Worm (Caenorhabditis elegans): ENCODE data around the gene chil-3.

Gene chil-3

ce11 chrII:9861394-9861793 lies at the start of gene chil-3:
chil-3 (minus strand) TSS chrII:9861494.
- TF ChIP-seq alr-1 (tag; optimal IDR thresholded peaks at IDR 0.05) (no peak), gmeb-1 (tag; optimal IDR thresholded peaks at IDR 0.05) (no peak), unc-62 (GFP tag; optimal IDR thresholded peaks at IDR 0.05) (no peak), sem-4 (tag; optimal IDR thresholded peaks at IDR 0.05) (no peak), peb-1 (tag; optimal IDR thresholded peaks at IDR 0.05) (no peak), unc-39 (tag; optimal IDR thresholded peaks at IDR 0.05) (no peak), zag-1 (tag; optimal IDR thresholded peaks at IDR 0.05) (no peak), ceh-16 (tag; optimal IDR thresholded peaks at IDR 0.05) (no peak), elt-1 (tag; optimal IDR thresholded peaks at IDR 0.05) (no peak), skn-1 (tag; optimal IDR thresholded peaks at IDR 0.05) (no peak), nhr-25 (tag; optimal IDR thresholded peaks at IDR 0.05) (no peak), ztf-4 (tag; optimal IDR thresholded peaks at IDR 0.05) (no peak), lin-39 (tag; optimal IDR thresholded peaks at IDR 0.05) (no peak), ztf-11 (tag; optimal IDR thresholded peaks at IDR 0.05) (no peak), ceh-82 (tag; optimal IDR thresholded peaks at IDR 0.05) (no peak), nhr-6 (tag; optimal IDR thresholded peaks at IDR 0.05) (no peak), nhr-21 (tag; optimal IDR thresholded peaks at IDR 0.05) (no peak), F13H6.1 (tag; optimal IDR thresholded peaks at IDR 0.05) (no peak)

DNA sequence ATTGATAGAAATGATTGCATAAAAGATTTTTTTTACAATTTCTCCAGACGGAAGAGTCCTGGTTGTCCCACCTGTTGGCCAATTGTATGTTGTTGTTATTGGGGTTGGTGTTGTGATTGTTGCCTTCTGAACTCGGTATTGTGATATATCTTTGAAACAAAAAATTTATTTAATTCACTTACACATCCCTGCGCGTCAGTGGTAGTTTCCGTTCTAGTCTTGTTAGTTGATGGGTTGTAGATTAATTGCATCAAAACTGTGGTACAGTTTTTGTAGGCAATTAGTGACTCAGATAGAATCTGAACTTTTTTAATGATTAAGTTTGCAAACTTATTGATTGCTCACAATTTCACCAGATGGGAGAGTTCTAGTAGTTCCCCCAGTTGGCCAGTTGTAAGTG lies 43.2 kb upstream of the chil-3 start:
- TF ChIP-seq Y55F3AM.14 (GFP tag; optimal IDR thresholded peaks at IDR 0.05) (no peak), unc-39 (tag; optimal IDR thresholded peaks at IDR 0.05) (no peak), skn-1 (tag; optimal IDR thresholded peaks at IDR 0.05) (no peak), elt-3 (tag; optimal IDR thresholded peaks at IDR 0.05) (no peak), nhr-12 (tag; optimal IDR thresholded peaks at IDR 0.05) (no peak), sma-9 (GFP tag; optimal IDR thresholded peaks at IDR 0.05) (no peak), sma-9 (tag; optimal IDR thresholded peaks at IDR 0.05) (no peak), snpc-4 (tag; optimal IDR thresholded peaks at IDR 0.05) (no peak), mbf-1 (tag; optimal IDR thresholded peaks at IDR 0.05) (no peak), ama-1 (optimal IDR thresholded peaks at IDR 0.05) (no peak), dmd-4 (tag; optimal IDR thresholded peaks at IDR 0.05) (no peak), aly-2 (tag; optimal IDR thresholded peaks at IDR 0.05) (no peak), nhr-11 (tag; optimal IDR thresholded peaks at IDR 0.05) (no peak), elt-1 (tag; optimal IDR thresholded peaks at IDR 0.05) (no peak)

- no peak for TF ChIP-seq lin-39 (tag; optimal IDR thresholded peaks at IDR 0.05)
- no peak for TF ChIP-seq ZK546.5 (tag; optimal IDR thresholded peaks at IDR 0.05)
- TF ChIP-seq nhr-12 (tag; optimal IDR thresholded peaks at IDR 0.05) = no peak
- no peak for TF ChIP-seq ztf-4 (tag; optimal IDR thresholded peaks at IDR 0.05)
- no peak for TF ChIP-seq fos-1 (tag; optimal IDR thresholded peaks at IDR 0.05)
- TF ChIP-seq zag-1 (tag; optimal IDR thresholded peaks at IDR 0.05) = no peak
- TF ChIP-seq nhr-77 (tag; optimal IDR thresholded peaks at IDR 0.05) = no peak
Observed at ce11 chrII:9900276-9900675, 39.0 kb upstream of the chil-3 start, which contains the start of gene unc-4. unc-4 (minus strand) TSS chrII:9900376.

DNA sequence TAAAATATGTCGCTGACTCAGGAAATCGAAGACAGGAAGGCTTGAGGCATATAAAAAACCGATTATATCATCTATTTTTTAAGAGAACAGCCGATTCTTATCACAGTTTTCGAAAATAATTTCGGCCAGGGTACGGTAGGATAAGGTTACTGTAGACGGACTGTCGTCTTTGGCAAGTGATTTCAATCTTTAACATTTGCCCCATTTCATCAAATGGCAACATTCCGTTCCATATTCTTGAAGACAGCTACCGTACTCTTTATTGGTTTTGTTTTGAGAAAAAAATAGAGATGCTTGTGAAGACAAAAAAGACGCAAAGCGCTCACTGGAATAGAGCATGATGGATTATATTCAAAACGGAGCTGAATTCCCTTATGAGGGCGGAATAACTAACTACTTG lies 37.5 kb upstream of the chil-3 start:
- no peak for TF ChIP-seq skn-1 (tag; optimal IDR thresholded peaks at IDR 0.05)

ce11 chrII:9895173-9895572 lies 33.9 kb upstream of the chil-3 start:
- TF ChIP-seq egl-27 (tag; optimal IDR thresholded peaks at IDR 0.05) (no peak), sma-3 (GFP tag; optimal IDR thresholded peaks at IDR 0.05) (no peak), ztf-11 (tag; optimal IDR thresholded peaks at IDR 0.05) (no peak), sem-4 (tag; optimal IDR thresholded peaks at IDR 0.05) (no peak), nhr-129 (tag; optimal IDR thresholded peaks at IDR 0.05) (no peak), sma-9 (GFP tag; optimal IDR thresholded peaks at IDR 0.05) (no peak), sma-9 (tag; optimal IDR thresholded peaks at IDR 0.05) (no peak), ceh-82 (tag; optimal IDR thresholded peaks at IDR 0.05) (no peak), mdl-1 (tag; optimal IDR thresholded peaks at IDR 0.05) (no peak), nhr-25 (tag; optimal IDR thresholded peaks at IDR 0.05) (no peak)

ce11 chrII:9894435-9894834 lies 33.1 kb upstream of the chil-3 start, which contains the start of gene F26C11.1:
F26C11.1 (plus strand) TSS chrII:9894735.
- no peak for TF ChIP-seq mdl-1 (tag; optimal IDR thresholded peaks at IDR 0.05)
- TF ChIP-seq fos-1 (tag; optimal IDR thresholded peaks at IDR 0.05) = no peak
- TF ChIP-seq nhr-129 (tag; optimal IDR thresholded peaks at IDR 0.05) = no peak
- no peak for TF ChIP-seq ama-1 (optimal IDR thresholded peaks at IDR 0.05)
- TF ChIP-seq dmd-4 (tag; optimal IDR thresholded peaks at IDR 0.05) = no peak
- no peak for TF ChIP-seq ceh-16 (tag; optimal IDR thresholded peaks at IDR 0.05)
- TF ChIP-seq nhr-23 (tag; optimal IDR thresholded peaks at IDR 0.05) = no peak
- no peak for TF ChIP-seq C34F6.9 (tag; optimal IDR thresholded peaks at IDR 0.05)
- TF ChIP-seq snpc-4 (tag; optimal IDR thresholded peaks at IDR 0.05) = no peak
- no peak for TF ChIP-seq sma-9 (GFP tag; optimal IDR thresholded peaks at IDR 0.05)
- TF ChIP-seq sma-9 (tag; optimal IDR thresholded peaks at IDR 0.05) = no peak
- TF ChIP-seq mab-5 (tag; optimal IDR thresholded peaks at IDR 0.05) = no peak
- TF ChIP-seq elt-1 (tag; optimal IDR thresholded peaks at IDR 0.05) = no peak
- TF ChIP-seq elt-3 (tag; optimal IDR thresholded peaks at IDR 0.05) = no peak
- TF ChIP-seq sem-4 (tag; optimal IDR thresholded peaks at IDR 0.05) = no peak
- TF ChIP-seq R02D3.7 (tag; optimal IDR thresholded peaks at IDR 0.05) = no peak
- TF ChIP-seq gmeb-1 (tag; optimal IDR thresholded peaks at IDR 0.05) = no peak

All from whole organism, L2 larva.